Worm (Caenorhabditis elegans) whole organism, early embryonic: ENCODE measurements around the gene usp-4.

Experiments
- aly-1 ChIP-seq: sonication (generic microtip); optimal IDR thresholded peaks from 2 replicates; lab custom pipeline; 2016; ENCODE audit warnings: missing genetic modification characterization, missing compliant biosample characterization
- ama-1 ChIP-seq: fragments of 150-350 bp; optimal IDR thresholded peaks from 2 replicates; lab custom pipeline; 2014
- ceh-13 ChIP-seq: fragments of 200-800 bp; sonication (Bioruptor generic); optimal IDR thresholded peaks from 2 replicates; lab custom pipeline; 2018; ENCODE audit warnings: mild to moderate bottlenecking, missing genetic modification characterization, missing compliant biosample characterization
- hmbx-1 ChIP-seq: sonication (generic microtip); optimal IDR thresholded peaks from 2 replicates; lab custom pipeline; 2016; ENCODE audit warnings: mild to moderate bottlenecking, missing genetic modification characterization, missing compliant biosample characterization
- hnd-1 ChIP-seq: sonication (generic microtip); optimal IDR thresholded peaks from 2 replicates; lab custom pipeline; 2016; ENCODE audit warnings: missing genetic modification characterization, missing compliant biosample characterization
- pes-1 ChIP-seq: fragments of 200-800 bp; sonication (Bioruptor generic); IDR thresholded peaks from 2 replicates; pipeline ENCODE4 v1.3.6; 2022; ENCODE audit warnings: missing genetic modification reagents, missing genetic modification characterization, missing compliant biosample characterization
- scrt-1 ChIP-seq: fragments of 200-800 bp; sonication (Bioruptor generic); IDR thresholded peaks from 2 replicates; pipeline ENCODE4 v1.3.6; 2022; ENCODE audit warnings: missing genetic modification characterization, missing compliant biosample characterization

ce11 chrIV:6809756-6810155 is 52.6 kb downstream of the usp-4 start:
- TF ChIP-seq ama-1 (lab: Kevin White, UChicago) (no peak), hnd-1 (no peak), aly-1 (tag; lab: Kevin White, UChicago) (no peak), ceh-13 (GFP tag; lab: Kevin White, UChicago) (no peak), pes-1 (GFP tag; lab: Robert Waterston, UW) (no peak), hmbx-1 (no peak), scrt-1 (no peak)
